Fruit fly (Drosophila melanogaster) whole organism: Measurements from ENCODE around the gene Cyp9f2.
A peak's percentile ranks its signal among the peaks of the same experiment; 100 is the strongest.

Experiments
- CG8478 ChIP-seq: fragments of >200 bp; optimal IDR thresholded peaks from 2 replicates; lab custom pipeline; 2018; ENCODE audit warnings: inconsistent platforms
- Dll ChIP-seq: fragments of >200 bp; optimal IDR thresholded peaks from 2 replicates; lab custom pipeline; 2017
- pan ChIP-seq: fragments of >200 bp; optimal IDR thresholded peaks from 2 replicates; lab custom pipeline; 2017
- psq ChIP-seq: fragments of >200 bp; optimal IDR thresholded peaks from 2 replicates; lab custom pipeline; 2017
- usp ChIP-seq: fragments of >200 bp; optimal IDR thresholded peaks from 2 replicates; lab custom pipeline; 2017; ENCODE audit warnings: missing biosample characterization, missing genetic modification characterization, mixed read lengths

DNA sequence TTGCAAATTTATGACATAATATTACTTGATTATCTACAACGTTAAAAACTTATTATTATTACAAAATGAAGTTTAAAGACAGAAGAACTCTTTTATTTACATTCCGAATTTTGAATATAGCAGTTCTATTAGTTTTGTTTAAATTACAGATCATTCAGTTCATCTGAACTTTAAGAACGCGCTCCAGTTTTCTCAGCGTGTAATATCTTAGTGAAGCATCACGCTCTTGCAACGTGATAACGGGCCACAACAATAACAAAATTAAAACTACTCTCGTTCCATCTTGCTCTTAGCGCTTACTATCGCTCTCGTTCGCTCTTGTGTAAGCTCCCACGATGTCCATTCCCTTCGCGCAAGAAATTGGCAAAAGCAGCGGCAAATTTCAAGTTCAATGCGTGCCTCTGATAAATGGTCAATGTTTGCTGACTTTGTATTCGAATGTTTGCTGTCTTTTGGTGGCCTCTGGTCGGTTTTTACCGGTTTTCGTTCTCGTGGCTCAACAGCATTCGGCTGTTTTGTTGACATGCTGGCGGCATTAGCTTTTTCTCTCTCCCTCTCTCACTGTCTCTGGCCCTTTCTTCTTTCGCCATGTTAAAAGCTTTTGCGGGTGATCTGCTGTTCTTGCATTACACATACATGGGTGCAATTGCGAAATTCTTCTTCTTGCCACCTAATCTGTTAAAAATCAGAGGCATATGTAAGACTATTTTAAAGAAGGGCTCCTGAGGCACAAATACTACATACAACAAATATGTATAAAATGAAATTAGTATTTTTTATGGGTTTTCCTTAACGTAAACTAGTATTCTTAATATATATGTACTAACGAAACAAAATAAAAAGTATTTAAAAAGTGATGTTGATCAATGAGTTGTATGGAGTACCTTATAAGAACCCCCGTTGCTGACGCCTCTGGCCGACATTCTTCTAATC lies 37.0 kb upstream of the Cyp9f2 start:
- no peak for TF ChIP-seq pan
- TF ChIP-seq usp (GFP tag; lab: Kevin White, UChicago), result no peak
- peak; percentile 7 for TF ChIP-seq CG8478
- no peak for TF ChIP-seq psq (lab: Kevin White, UChicago)
- TF ChIP-seq Dll (lab: Kevin White, UChicago), result no peak
